Fruit fly (Drosophila melanogaster) whole organism, embryonic: ENCODE results near the gene Dus1.

Experiments
- CG10209 ChIP-seq: fragments of 200-800 bp; sonication (Bioruptor generic); optimal IDR thresholded peaks from 3 replicates; lab custom pipeline; 2017; ENCODE audit warnings: missing biosample characterization, mild to moderate bottlenecking, missing genetic modification characterization, missing genetic modification reagents
- CG11085 ChIP-seq: fragments of 200-800 bp; sonication (Bioruptor generic); IDR thresholded peaks from 2 replicates; pipeline ENCODE4 v1.3.6; 2022; ENCODE audit warnings: missing biosample characterization, missing genetic modification characterization
- CG11398 ChIP-seq: fragments of 200-800 bp; sonication (Bioruptor generic); optimal IDR thresholded peaks from 2 replicates; lab custom pipeline; 2016; ENCODE audit warnings: missing biosample characterization, missing genetic modification characterization
- CG12219 ChIP-seq: fragments of 200-800 bp; sonication (Bioruptor generic); optimal IDR thresholded peaks from 3 replicates; lab custom pipeline; 2018; ENCODE audit warnings: missing biosample characterization, mild to moderate bottlenecking, missing genetic modification characterization
- CG13123 ChIP-seq: fragments of 200-800 bp; sonication (Bioruptor generic); optimal IDR thresholded peaks from 2 replicates; lab custom pipeline; 2016; ENCODE audit warnings: missing biosample characterization, missing genetic modification characterization
- CG15479 ChIP-seq: fragments of 200-800 bp; sonication (Bioruptor generic); optimal IDR thresholded peaks from 3 replicates; lab custom pipeline; 2019; ENCODE audit warnings: missing biosample characterization, mild to moderate bottlenecking, missing genetic modification characterization, moderate library complexity
- CG1602 ChIP-seq: fragments of 200-800 bp; sonication (Bioruptor generic); optimal IDR thresholded peaks from 3 replicates; lab custom pipeline; 2016; ENCODE audit warnings: missing biosample characterization, missing genetic modification characterization
- CG17802 ChIP-seq: fragments of 200-800 bp; sonication (Bioruptor generic); optimal IDR thresholded peaks from 2 replicates; lab custom pipeline; 2018; ENCODE audit warnings: missing biosample characterization, mild to moderate bottlenecking, missing genetic modification characterization, moderate library complexity
- CG17829 ChIP-seq: fragments of 200-800 bp; optimal IDR thresholded peaks from 2 replicates; lab custom pipeline; 2019; ENCODE audit warnings: missing biosample characterization, mild to moderate bottlenecking, missing genetic modification characterization, moderate library complexity
- CG31441 ChIP-seq: fragments of 200-800 bp; sonication (Bioruptor generic); IDR thresholded peaks from 2 replicates; pipeline ENCODE4 v1.3.6; 2022; ENCODE audit warnings: missing biosample characterization, missing genetic modification characterization
- CG3163 ChIP-seq: fragments of 200-800 bp; sonication (Bioruptor generic); optimal IDR thresholded peaks from 3 replicates; lab custom pipeline; 2016; ENCODE audit warnings: missing biosample characterization, missing genetic modification characterization
- CG32772 ChIP-seq: fragments of 200-800 bp; sonication (Bioruptor generic); IDR thresholded peaks from 2 replicates; pipeline ENCODE4 v1.3.6; 2022; ENCODE audit warnings: missing biosample characterization, missing genetic modification characterization
- CG34376 ChIP-seq: fragments of 200-800 bp; sonication (Bioruptor generic); optimal IDR thresholded peaks from 2 replicates; lab custom pipeline; 2018; ENCODE audit warnings: missing biosample characterization, mild to moderate bottlenecking, missing genetic modification characterization
- CG4730 ChIP-seq: fragments of 200-800 bp; sonication (Bioruptor generic); IDR thresholded peaks from 2 replicates; pipeline ENCODE4 v1.3.6; 2022; ENCODE audit warnings: missing biosample characterization, missing genetic modification characterization
- CG5180 ChIP-seq: fragments of 200-800 bp; sonication (Bioruptor generic); optimal IDR thresholded peaks from 3 replicates; lab custom pipeline; 2017; ENCODE audit warnings: missing biosample characterization, missing genetic modification characterization, mild to moderate bottlenecking, moderate library complexity, missing genetic modification reagents
- CG8359 ChIP-seq: fragments of 200-800 bp; sonication (Bioruptor generic); optimal IDR thresholded peaks from 2 replicates; lab custom pipeline; 2017; ENCODE audit warnings: missing biosample characterization, mild to moderate bottlenecking, missing genetic modification characterization, borderline replicate concordance
- Camta ChIP-seq: fragments of 200-800 bp; sonication (Bioruptor generic); optimal IDR thresholded peaks from 2 replicates; lab custom pipeline; 2016; ENCODE audit warnings: missing biosample characterization, missing genetic modification characterization
- Dad ChIP-seq: fragments of 200-800 bp; sonication (Bioruptor generic); optimal IDR thresholded peaks from 3 replicates; lab custom pipeline; 2016; ENCODE audit warnings: missing biosample characterization, missing genetic modification characterization
- E2f1 ChIP-seq: fragments of 200-800 bp; sonication (Bioruptor generic); IDR thresholded peaks from 2 replicates; pipeline ENCODE4 v1.3.6; 2022; ENCODE audit warnings: missing biosample characterization, missing genetic modification characterization
- Hey ChIP-seq: fragments of 200-800 bp; sonication (Bioruptor generic); optimal IDR thresholded peaks from 3 replicates; lab custom pipeline; 2018; ENCODE audit warnings: missing biosample characterization, mild to moderate bottlenecking, missing genetic modification characterization
- HmgZ ChIP-seq: fragments of 200-800 bp; sonication (Bioruptor generic); optimal IDR thresholded peaks from 2 replicates; lab custom pipeline; 2018; ENCODE audit warnings: missing biosample characterization, mild to moderate bottlenecking, missing genetic modification characterization
- Jarid2 ChIP-seq: fragments of 200-800 bp; sonication (Bioruptor generic); optimal IDR thresholded peaks from 3 replicates; lab custom pipeline; 2017; ENCODE audit warnings: mild to moderate bottlenecking, missing biosample characterization, missing genetic modification reagents, missing genetic modification characterization
- MTF-1 ChIP-seq: fragments of 200-800 bp; sonication (Bioruptor generic); optimal IDR thresholded peaks from 2 replicates; lab custom pipeline; 2018; ENCODE audit warnings: missing biosample characterization, mild to moderate bottlenecking, missing genetic modification characterization, borderline replicate concordance
- Poxn ChIP-seq: fragments of 200-800 bp; sonication (Bioruptor generic); IDR thresholded peaks from 2 replicates; pipeline ENCODE4 v1.3.6; 2022; ENCODE audit warnings: missing biosample characterization, missing genetic modification characterization
- Ptx1 ChIP-seq: fragments of 200-800 bp; sonication (Bioruptor generic); IDR thresholded peaks from 2 replicates; pipeline ENCODE4 v1.3.6; 2022; ENCODE audit warnings: missing biosample characterization, missing genetic modification characterization
- Tbp ChIP-seq: fragments of >200 bp; optimal IDR thresholded peaks from 2 replicates; lab custom pipeline; 2018; ENCODE audit warnings: missing biosample characterization, missing genetic modification characterization
- Usf ChIP-seq: fragments of 200-800 bp; sonication (Bioruptor generic); optimal IDR thresholded peaks from 2 replicates; lab custom pipeline; 2017; ENCODE audit warnings: missing genotype, missing biosample characterization, missing genetic modification characterization
- amos ChIP-seq: fragments of 200-800 bp; sonication (Bioruptor generic); IDR thresholded peaks from 2 replicates; pipeline ENCODE4 v1.3.6; 2022; ENCODE audit warnings: missing biosample characterization, missing genetic modification characterization; ENCODE audit not compliant: partially characterized antibody
- aop ChIP-seq: fragments of 200-800 bp; sonication (Bioruptor generic); IDR thresholded peaks from 2 replicates; pipeline ENCODE4 v1.3.6; 2022; ENCODE audit warnings: missing biosample characterization, missing genetic modification characterization
- caup ChIP-seq: fragments of 200-800 bp; sonication (Bioruptor generic); optimal IDR thresholded peaks from 3 replicates; lab custom pipeline; 2017; ENCODE audit warnings: missing biosample characterization, mild to moderate bottlenecking, missing genetic modification characterization, moderate library complexity; ENCODE audit not compliant: severe bottlenecking
- dan ChIP-seq: fragments of 200-800 bp; sonication (Bioruptor generic); IDR thresholded peaks from 2 replicates; pipeline ENCODE4 v1.3.6; 2022; ENCODE audit warnings: missing biosample characterization, missing genetic modification characterization
- dm ChIP-seq: fragments of 200-800 bp; sonication (Bioruptor generic); optimal IDR thresholded peaks from 3 replicates; lab custom pipeline; 2016; ENCODE audit warnings: missing biosample characterization, missing genetic modification characterization
- dmrt99B ChIP-seq: fragments of 200-800 bp; sonication (Bioruptor generic); optimal IDR thresholded peaks from 2 replicates; lab custom pipeline; 2018; ENCODE audit warnings: missing biosample characterization, mild to moderate bottlenecking, missing genetic modification characterization, moderate library complexity
- emc ChIP-seq: fragments of 200-800 bp; sonication (Bioruptor generic); optimal IDR thresholded peaks from 2 replicates; lab custom pipeline; 2016; ENCODE audit warnings: missing biosample characterization, missing genetic modification characterization
- ftz-f1 ChIP-seq: fragments of 200-800 bp; sonication (Bioruptor generic); optimal IDR thresholded peaks from 2 replicates; lab custom pipeline; 2016; ENCODE audit warnings: missing biosample characterization, missing genetic modification characterization
- fu2 ChIP-seq: fragments of 200-800 bp; sonication (Bioruptor generic); optimal IDR thresholded peaks from 2 replicates; lab custom pipeline; 2016; ENCODE audit warnings: missing biosample characterization, missing genetic modification characterization
- gcm2 ChIP-seq: fragments of 200-800 bp; sonication (Bioruptor generic); optimal IDR thresholded peaks from 2 replicates; lab custom pipeline; 2016; ENCODE audit warnings: missing biosample characterization, missing genetic modification characterization
- insv ChIP-seq, 2 experiments: fragments of 200-800 bp; sonication (Bioruptor generic); optimal IDR thresholded peaks; 3 replicates each; lab custom pipeline; 2016 to 2018; ENCODE audit warnings: missing biosample characterization in 2 of 2, missing genetic modification characterization in 2 of 2
- luna ChIP-seq: fragments of 200-800 bp; sonication (Bioruptor generic); optimal IDR thresholded peaks from 2 replicates; lab custom pipeline; 2016; ENCODE audit warnings: missing biosample characterization, missing genetic modification characterization
- nerfin-1 ChIP-seq: fragments of 200-800 bp; sonication (Bioruptor generic); optimal IDR thresholded peaks from 3 replicates; lab custom pipeline; 2019; ENCODE audit warnings: missing biosample characterization, mild to moderate bottlenecking, missing genetic modification characterization, moderate library complexity
- nerfin-2 ChIP-seq: fragments of 200-800 bp; sonication (Bioruptor generic); IDR thresholded peaks from 2 replicates; pipeline ENCODE4 v1.3.6; 2022; ENCODE audit warnings: missing biosample characterization, missing genetic modification characterization; ENCODE audit not compliant: partially characterized antibody
- nom ChIP-seq: fragments of 200-800 bp; sonication (Bioruptor generic); optimal IDR thresholded peaks from 2 replicates; lab custom pipeline; 2017; ENCODE audit warnings: missing biosample characterization, missing genetic modification characterization, mild to moderate bottlenecking, moderate library complexity, missing genetic modification reagents
- otp ChIP-seq: fragments of 200-800 bp; sonication (Bioruptor generic); IDR thresholded peaks from 3 replicates; pipeline ENCODE4, ENCODE4 v1.3.6; 2022; ENCODE audit warnings: missing biosample characterization, missing genetic modification characterization
- pan ChIP-seq, 4 experiments: fragments of >200 bp in 3 of 4; fragments of 200-800 bp in 1 of 4; sonication (Bioruptor generic) in 1 of 4; optimal IDR thresholded peaks in 3 of 4; IDR thresholded peaks in 1 of 4; 2 replicates each; pipeline versions ENCODE4 v1.3.6 to Lab custom; 2017 to 2022; ENCODE audit warnings: missing biosample characterization in 2 of 4, missing genetic modification characterization in 2 of 4, mixed read lengths in 1 of 4
- pho ChIP-seq: fragments of 200-800 bp; sonication (Bioruptor generic); optimal IDR thresholded peaks from 2 replicates; lab custom pipeline; 2016; ENCODE audit warnings: missing biosample characterization, missing genetic modification characterization
- so ChIP-seq: fragments of 200-800 bp; sonication (Bioruptor generic); IDR thresholded peaks from 3 replicates; pipeline ENCODE4 v1.3.6; 2022; ENCODE audit warnings: missing biosample characterization, missing genetic modification characterization
- sqz ChIP-seq: fragments of 200-800 bp; sonication (Bioruptor generic); optimal IDR thresholded peaks from 3 replicates; lab custom pipeline; 2018; ENCODE audit warnings: missing biosample characterization, mild to moderate bottlenecking, missing genetic modification characterization
- sug ChIP-seq: fragments of 200-800 bp; optimal IDR thresholded peaks from 2 replicates; lab custom pipeline; 2019; ENCODE audit warnings: missing biosample characterization, mild to moderate bottlenecking, missing genetic modification characterization, moderate library complexity
- tna ChIP-seq: fragments of 200-800 bp; sonication (Bioruptor generic); IDR thresholded peaks from 2 replicates; pipeline ENCODE4 v1.3.6; 2022; ENCODE audit warnings: missing biosample characterization, missing genetic modification characterization; ENCODE audit not compliant: partially characterized antibody
- wdn ChIP-seq: fragments of 200-800 bp; sonication (Bioruptor generic); IDR thresholded peaks from 2 replicates; pipeline ENCODE4 v1.3.6; 2022; ENCODE audit warnings: missing biosample characterization, missing genetic modification characterization

Gene Dus1

DNA sequence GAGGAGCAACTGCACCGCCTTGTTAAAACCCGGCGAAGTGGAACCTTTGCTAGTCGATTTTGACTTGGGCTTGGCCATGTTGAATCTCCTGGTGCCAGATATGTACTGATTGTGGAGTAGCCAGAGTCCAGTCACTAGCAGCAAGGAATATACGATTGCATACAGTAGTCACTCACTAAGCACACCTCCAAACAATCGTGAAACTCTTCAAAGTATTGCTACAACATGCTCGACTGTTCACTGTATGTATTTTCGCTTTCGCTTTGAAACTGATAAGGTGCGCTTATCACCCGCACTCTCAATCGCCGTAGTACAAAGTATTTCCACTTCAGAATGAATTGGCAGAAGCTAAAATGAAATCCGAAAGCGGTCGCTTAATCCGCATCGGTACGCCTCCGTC, 14.9 kb upstream of the Dus1 start (continued):
- TF ChIP-seq Poxn (GFP tag; lab: Robert Waterston, UW) (peak; percentile 4; the same call in 1 of the 2 replicates), Dad (GFP tag; lab: Kevin White, UChicago) (peak; percentile 60), nerfin-1 (tag; lab: Kevin White, UChicago) (no peak), CG3163 (GFP tag; lab: Kevin White, UChicago) (peak; percentile 31), caup (GFP tag; lab: Kevin White, UChicago) (peak; percentile 74), Hey (no peak), ftz-f1 (no peak), CG11085 (GFP tag; lab: Robert Waterston, UW) (peak; percentile 55; the same call in 1 of the 2 replicates), Camta (GFP tag; lab: Kevin White, UChicago) (peak; percentile 42), MTF-1 (GFP tag; lab: Kevin White, UChicago) (peak; percentile 62), luna (GFP tag; lab: Kevin White, UChicago) (no peak), CG15479 (no peak), pan (optimal IDR thresholded peaks at IDR 0.05; lab: Kevin White, UChicago) (no peak), pan (GFP tag; optimal IDR thresholded peaks at IDR 0.05 in 1 of 2, IDR thresholded peaks at IDR 0.05 in 1 of 2) (peak in 1 of 2 experiments; percentile 80), emc (GFP tag; lab: Kevin White, UChicago) (no peak), HmgZ (tag; lab: Kevin White, UChicago) (peak; percentile 91), Tbp (GFP tag; lab: Kevin White, UChicago) (no peak), wdn (peak; percentile 56; the same call in 1 of the 2 replicates), CG31441 (GFP tag; lab: Robert Waterston, UW) (no peak; the same call in 1 of the 2 replicates), tna (GFP tag; lab: Robert Waterston, UW) (no peak), Jarid2 (peak; percentile 41), gcm2 (GFP tag; lab: Kevin White, UChicago) (peak; percentile 53), CG8359 (no peak), CG5180 (GFP tag; lab: Kevin White, UChicago) (no peak), otp (GFP tag; lab: Robert Waterston, UW) (peak; percentile 64), CG10209 (GFP tag; lab: Kevin White, UChicago) (peak; percentile 55), CG32772 (GFP tag; lab: Robert Waterston, UW) (peak; percentile 24; the same call in 1 of the 2 replicates), aop (GFP tag; lab: Robert Waterston, UW) (peak; percentile 66), CG4730 (GFP tag; lab: Robert Waterston, UW) (peak; percentile 59; the same call in 1 of the 2 replicates), nom (GFP tag; lab: Kevin White, UChicago) (peak; percentile 91), dan (GFP tag; lab: Robert Waterston, UW) (no peak), CG11398 (peak; percentile 44), pho (GFP tag; lab: Kevin White, UChicago) (peak; percentile 64), amos (GFP tag; lab: Robert Waterston, UW) (no peak), CG13123 (GFP tag; lab: Kevin White, UChicago) (no peak), so (GFP tag; lab: Robert Waterston, UW) (peak; percentile 70; the same call in 2 of the 3 replicates), sqz (GFP tag; lab: Kevin White, UChicago) (no peak), dm (GFP tag; lab: Kevin White, UChicago) (peak; percentile 53), insv (GFP tag; optimal IDR thresholded peaks at IDR 0.05; lab: Kevin White, UChicago) (no peak), fu2 (GFP tag; lab: Kevin White, UChicago) (peak; percentile 57), CG12219 (GFP tag; lab: Kevin White, UChicago) (peak; percentile 65), nerfin-2 (GFP tag; lab: Robert Waterston, UW) (no peak), CG1602 (GFP tag; lab: Kevin White, UChicago) (no peak), E2f1 (GFP tag; lab: Robert Waterston, UW) (peak; percentile 69), Usf (GFP tag; lab: Kevin White, UChicago) (peak; percentile 35), CG17802 (tag; lab: Kevin White, UChicago) (no peak), CG17829 (tag; lab: Kevin White, UChicago) (peak; percentile 47), CG34376 (peak; percentile 69), Ptx1 (GFP tag; lab: Robert Waterston, UW) (peak; percentile 69), sug (tag; lab: Kevin White, UChicago) (peak; percentile 68), dmrt99B (tag; lab: Kevin White, UChicago) (peak; percentile 65)
